Fruit fly (Drosophila melanogaster): ENCODE results near the gene qin.

qin gene

DNA sequence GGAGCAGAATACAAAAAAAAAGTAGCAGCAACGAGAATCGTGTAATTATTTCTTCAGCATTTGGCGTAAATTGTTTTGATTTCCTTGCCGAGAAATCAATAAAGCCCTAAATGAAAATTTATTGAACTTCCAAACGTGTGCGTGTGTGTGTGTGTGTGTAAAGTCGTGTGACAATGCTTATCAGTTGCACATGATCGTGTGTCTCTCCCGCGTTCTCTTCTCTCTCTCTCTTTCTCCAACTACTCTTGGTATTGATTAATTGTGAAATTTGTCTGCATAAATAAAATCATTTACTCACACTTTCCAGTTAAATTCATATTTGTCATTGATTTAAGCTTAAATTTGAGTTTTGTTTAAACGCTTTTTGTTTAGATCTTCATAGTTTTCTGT lies 6.3 kb upstream of the qin start:
- no peak for TF ChIP-seq Sp1 (GFP tag; optimal IDR thresholded peaks at IDR 0.05)

dm6 chr3R:18585259-18585858 lies 5.5 kb upstream of the qin start:
- TF ChIP-seq lola (GFP tag; optimal IDR thresholded peaks at IDR 0.05) (no peak), ey (GFP tag; optimal IDR thresholded peaks at IDR 0.05) (peak; percentile 38), HLH106 (tag; optimal IDR thresholded peaks at IDR 0.05) (no peak), CG32264 (GFP tag; optimal IDR thresholded peaks at IDR 0.05) (no peak), usp (GFP tag; optimal IDR thresholded peaks at IDR 0.05) (no peak), Myc (optimal IDR thresholded peaks at IDR 0.05) (no peak), tai (GFP tag; optimal IDR thresholded peaks at IDR 0.05) (no peak), Hr83 (GFP tag; optimal IDR thresholded peaks at IDR 0.05; ENCODE audit: poor library complexity, severe bottlenecking) (peak; percentile 62), dsf (GFP tag; optimal IDR thresholded peaks at IDR 0.05; ENCODE audit: borderline replicate concordance) (no peak), pan (optimal IDR thresholded peaks at IDR 0.05) (no peak), dl (GFP tag; optimal IDR thresholded peaks at IDR 0.05; ENCODE audit: insufficient read depth in 1 of 2, partially characterized antibody in 2 of 2) (peak; percentile 5 to 47), brk (GFP tag; optimal IDR thresholded peaks at IDR 0.05) (peak; percentile 20), Mio (GFP tag; optimal IDR thresholded peaks at IDR 0.05) (no peak), N (GFP tag; optimal IDR thresholded peaks at IDR 0.05) (no peak), OdsH (GFP tag; optimal IDR thresholded peaks at IDR 0.05) (peak; percentile 32), sv (GFP tag; optimal IDR thresholded peaks at IDR 0.05) (no peak), Abd-B (GFP tag; optimal IDR thresholded peaks at IDR 0.05) (no peak), Jra (GFP tag; optimal IDR thresholded peaks at IDR 0.05) (peak; percentile 12), CrebA (GFP tag; optimal IDR thresholded peaks at IDR 0.05; ENCODE audit: borderline replicate concordance) (no peak), Sp1 (GFP tag; optimal IDR thresholded peaks at IDR 0.05) (no peak), dmrt93B (GFP tag; optimal IDR thresholded peaks at IDR 0.05) (no peak), woc (GFP tag; optimal IDR thresholded peaks at IDR 0.05) (no peak), psq (GFP tag; optimal IDR thresholded peaks at IDR 0.05) (no peak), br (GFP tag; optimal IDR thresholded peaks at IDR 0.05) (peak; percentile 1), Rel (GFP tag; optimal IDR thresholded peaks at IDR 0.05) (no peak), Rel (tag; optimal IDR thresholded peaks at IDR 0.05) (no peak), fru (GFP tag; optimal IDR thresholded peaks at IDR 0.05) (no peak), Vsx2 (GFP tag; optimal IDR thresholded peaks at IDR 0.05; ENCODE audit: partially characterized antibody) (peak; percentile 23), Dfd (GFP tag; optimal IDR thresholded peaks at IDR 0.05) (no peak), h (GFP tag; optimal IDR thresholded peaks at IDR 0.05) (no peak), Dif (GFP tag; optimal IDR thresholded peaks at IDR 0.05; ENCODE audit: partially characterized antibody) (peak; percentile 65), sage (GFP tag; optimal IDR thresholded peaks at IDR 0.05) (peak; percentile 19), Hr78 (GFP tag; optimal IDR thresholded peaks at IDR 0.05) (no peak), jim (GFP tag; optimal IDR thresholded peaks at IDR 0.05) (no peak), Hnf4 (GFP tag; optimal IDR thresholded peaks at IDR 0.05) (peak; percentile 22), rgr (GFP tag; optimal IDR thresholded peaks at IDR 0.05) (peak; percentile 19), GATAd (GFP tag; optimal IDR thresholded peaks at IDR 0.05) (no peak), CG9705 (GFP tag; optimal IDR thresholded peaks at IDR 0.05) (no peak), foxo (GFP tag; optimal IDR thresholded peaks at IDR 0.05) (peak in 1 of 2 experiments; percentile 47)

dm6 chr3R:18598391-18598790 lies 7.6 kb downstream of the qin start, which contains the start of gene Tssk:
Gene Tssk (plus strand): TSS chr3R:18598691.
- TF ChIP-seq Dfd (GFP tag; optimal IDR thresholded peaks at IDR 0.05) (no peak), HLH106 (tag; optimal IDR thresholded peaks at IDR 0.05) (no peak), Hnf4 (GFP tag; optimal IDR thresholded peaks at IDR 0.05) (no peak), Vsx2 (GFP tag; optimal IDR thresholded peaks at IDR 0.05; ENCODE audit: partially characterized antibody) (no peak)
